Worm (Caenorhabditis elegans) whole organism, L3 larva: ENCODE measurements around the gene asm-2.
A peak's percentile ranks its signal among the peaks of the same experiment; 100 is the strongest.

Source experiments
- R02D3.7 ChIP-seq: fragments of 150-350 bp; optimal IDR thresholded peaks from 2 replicates; lab custom pipeline; 2014; ENCODE audit warnings: missing biosample characterization, missing genetic modification characterization
- ZK546.5 ChIP-seq: sonication (generic microtip); optimal IDR thresholded peaks from 2 replicates; lab custom pipeline; 2017; ENCODE audit warnings: missing biosample characterization, missing genetic modification characterization
- ama-1 ChIP-seq: fragments of 150-350 bp; optimal IDR thresholded peaks from 2 replicates; lab custom pipeline; 2018
- ceh-16 ChIP-seq: sonication (generic microtip); optimal IDR thresholded peaks from 2 replicates; lab custom pipeline; 2017; ENCODE audit warnings: missing biosample characterization, missing genetic modification characterization
- ceh-28 ChIP-seq: fragments of 150-350 bp; optimal IDR thresholded peaks from 2 replicates; lab custom pipeline; 2014; ENCODE audit warnings: missing biosample characterization, missing genetic modification reagents, missing genetic modification characterization
- ceh-82 ChIP-seq: fragments of 150-350 bp; optimal IDR thresholded peaks from 2 replicates; lab custom pipeline; 2014; ENCODE audit warnings: missing biosample characterization, missing genetic modification characterization
- ceh-9 ChIP-seq: sonication (generic microtip); optimal IDR thresholded peaks from 2 replicates; lab custom pipeline; 2018; ENCODE audit warnings: missing biosample characterization, missing genetic modification characterization
- daf-12 ChIP-seq: fragments of 150-350 bp; optimal IDR thresholded peaks from 2 replicates; lab custom pipeline; 2014; ENCODE audit warnings: missing biosample characterization, missing genetic modification reagents, missing genetic modification characterization
- egl-27 ChIP-seq: sonication (generic microtip); optimal IDR thresholded peaks from 4 replicates; lab custom pipeline; 2017; ENCODE audit warnings: missing biosample characterization, missing genetic modification reagents, missing genetic modification characterization
- egl-5 ChIP-seq: fragments of 150-350 bp; optimal IDR thresholded peaks from 2 replicates; lab custom pipeline; 2017; ENCODE audit warnings: missing biosample characterization, missing genetic modification reagents, missing genetic modification characterization, inconsistent platforms
- elt-2 ChIP-seq: sonication (generic microtip); optimal IDR thresholded peaks from 2 replicates; lab custom pipeline; 2016; ENCODE audit warnings: missing genetic modification reagents, mild to moderate bottlenecking, missing genetic modification characterization, missing compliant biosample characterization
- elt-3 ChIP-seq, 3 experiments: fragments of 150-350 bp in 1 of 3; sonication (generic microtip) in 2 of 3; optimal IDR thresholded peaks; 2 replicates in 2 of 3; 4 replicates in 1 of 3; lab custom pipeline; 2014 to 2017; ENCODE audit warnings: missing biosample characterization in 3 of 3, missing genetic modification characterization in 3 of 3
- eor-1 ChIP-seq, 2 experiments: fragments of 150-350 bp; optimal IDR thresholded peaks; 2 replicates each; lab custom pipeline; 2014 to 2018; ENCODE audit warnings: missing biosample characterization in 2 of 2, missing genetic modification characterization in 2 of 2
- fkh-10 ChIP-seq: sonication (generic microtip); optimal IDR thresholded peaks from 2 replicates; lab custom pipeline; 2017; ENCODE audit warnings: missing biosample characterization, missing genetic modification reagents, missing genetic modification characterization
- fkh-2 ChIP-seq: fragments of 150-350 bp; optimal IDR thresholded peaks from 2 replicates; lab custom pipeline; 2014; ENCODE audit warnings: missing biosample characterization, missing genetic modification reagents, missing genetic modification characterization
- fos-1 ChIP-seq: fragments of 150-350 bp; optimal IDR thresholded peaks from 2 replicates; lab custom pipeline; 2014; ENCODE audit warnings: missing biosample characterization, missing genetic modification characterization
- hmg-11 ChIP-seq: sonication (generic microtip); optimal IDR thresholded peaks from 2 replicates; lab custom pipeline; 2016; ENCODE audit warnings: missing genetic modification characterization, missing compliant biosample characterization
- jun-1 ChIP-seq: fragments of 150-350 bp; optimal IDR thresholded peaks from 2 replicates; lab custom pipeline; 2014; ENCODE audit warnings: missing biosample characterization, missing genetic modification reagents, missing genetic modification characterization
- lin-15B ChIP-seq: fragments of 150-350 bp; optimal IDR thresholded peaks from 2 replicates; lab custom pipeline; 2014; ENCODE audit warnings: missing biosample characterization, missing genetic modification characterization
- lin-39 ChIP-seq: fragments of 150-350 bp; optimal IDR thresholded peaks from 2 replicates; lab custom pipeline; 2018; ENCODE audit warnings: missing biosample characterization, missing genetic modification reagents, missing genetic modification characterization
- lsy-12 ChIP-seq: sonication (generic microtip); optimal IDR thresholded peaks from 2 replicates; lab custom pipeline; 2016; ENCODE audit warnings: mild to moderate bottlenecking, missing genetic modification characterization, missing compliant biosample characterization
- mdl-1 ChIP-seq: fragments of 150-350 bp; optimal IDR thresholded peaks from 2 replicates; lab custom pipeline; 2014; ENCODE audit warnings: missing biosample characterization, missing genetic modification characterization
- mml-1 ChIP-seq: fragments of 150-350 bp; sonication (generic microtip); optimal IDR thresholded peaks from 3 replicates; lab custom pipeline; 2014; ENCODE audit warnings: missing biosample characterization, missing genetic modification characterization
- nfya-1 ChIP-seq: sonication (generic microtip); optimal IDR thresholded peaks from 2 replicates; lab custom pipeline; 2017; ENCODE audit warnings: missing genetic modification characterization, mild to moderate bottlenecking, missing compliant biosample characterization, antibody characterized with exemption, moderate library complexity; ENCODE audit not compliant: insufficient read depth
- nhr-23 ChIP-seq: fragments of 150-350 bp; optimal IDR thresholded peaks from 2 replicates; lab custom pipeline; 2014; ENCODE audit warnings: missing biosample characterization, missing genetic modification reagents, missing genetic modification characterization
- nhr-43 ChIP-seq: sonication (generic microtip); optimal IDR thresholded peaks from 2 replicates; lab custom pipeline; 2016; ENCODE audit warnings: mild to moderate bottlenecking, missing genetic modification characterization, missing compliant biosample characterization; ENCODE audit not compliant: poor library complexity, severe bottlenecking
- nhr-67 ChIP-seq: fragments of 150-350 bp; optimal IDR thresholded peaks from 2 replicates; lab custom pipeline; 2014; ENCODE audit warnings: missing biosample characterization, missing genetic modification characterization
- pha-4 ChIP-seq: fragments of 150-350 bp; optimal IDR thresholded peaks from 2 replicates; lab custom pipeline; 2014; ENCODE audit warnings: missing biosample characterization, missing genetic modification reagents, missing genetic modification characterization
- pqm-1 ChIP-seq: fragments of 150-350 bp; optimal IDR thresholded peaks from 2 replicates; lab custom pipeline; 2017; ENCODE audit warnings: missing biosample characterization, missing genetic modification characterization, inconsistent platforms
- snpc-4 ChIP-seq: fragments of 150-350 bp; optimal IDR thresholded peaks from 2 replicates; lab custom pipeline; 2014; ENCODE audit warnings: missing biosample characterization, missing genetic modification characterization
- tbx-2 ChIP-seq: sonication (generic microtip); optimal IDR thresholded peaks from 2 replicates; lab custom pipeline; 2016; ENCODE audit warnings: mild to moderate bottlenecking, missing genetic modification characterization, missing compliant biosample characterization
- unc-39 ChIP-seq: sonication (generic microtip); optimal IDR thresholded peaks from 4 replicates; lab custom pipeline; 2017; ENCODE audit warnings: missing biosample characterization, missing genetic modification characterization
- unc-62 ChIP-seq: fragments of 150-350 bp; sonication (generic microtip); optimal IDR thresholded peaks from 4 replicates; lab custom pipeline; 2014; ENCODE audit warnings: missing biosample characterization, missing genetic modification reagents, missing genetic modification characterization
- ztf-11 ChIP-seq: fragments of 150-350 bp; optimal IDR thresholded peaks from 2 replicates; lab custom pipeline; 2014; ENCODE audit warnings: missing biosample characterization, missing genetic modification characterization

asm-2 gene

ce11 chrX:11365995-11366394 lies 41.9 kb upstream of the asm-2 start:
- TF ChIP-seq daf-12 (tag; lab: Kevin White, UChicago) (no peak), pha-4 (tag; lab: Kevin White, UChicago) (peak; percentile 10)
- TF ChIP-seq, all 47 proteins: peak for 1

DNA sequence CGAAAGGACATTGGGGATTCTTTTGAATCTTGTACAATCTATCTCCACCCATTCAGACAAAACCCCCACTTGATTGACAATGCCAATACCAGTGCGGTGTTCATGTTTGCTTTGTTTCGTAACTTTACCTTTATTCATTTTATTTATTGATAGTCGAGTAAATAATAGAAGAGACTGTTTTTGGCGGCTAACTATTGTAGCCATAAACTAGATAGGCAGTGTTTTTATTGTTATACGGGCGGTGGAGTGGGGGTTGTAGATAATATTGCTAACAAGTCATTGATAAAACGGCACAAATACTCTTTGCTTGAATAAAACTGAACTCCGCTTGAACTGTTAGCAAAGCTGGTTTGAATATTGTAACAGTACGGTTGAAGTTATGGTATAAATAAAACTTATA lies 40.9 kb upstream of the asm-2 start:
- TF ChIP-seq jun-1 (tag; lab: Kevin White, UChicago) (no peak), lin-15B (tag; lab: Kevin White, UChicago) (no peak), ceh-82 (tag; lab: Kevin White, UChicago) (no peak), pha-4 (tag; lab: Kevin White, UChicago) (peak; percentile 71), tbx-2 (tag; lab: Kevin White, UChicago) (no peak), mml-1 (tag; lab: Kevin White, UChicago) (no peak), ZK546.5 (no peak), nhr-23 (tag; lab: Kevin White, UChicago) (no peak), elt-2 (tag; lab: Kevin White, UChicago) (peak; percentile 36), daf-12 (tag; lab: Kevin White, UChicago) (no peak), unc-62 (no peak), fkh-2 (no peak), pqm-1 (tag; lab: Kevin White, UChicago) (no peak), ceh-28 (tag; lab: Kevin White, UChicago) (no peak), lin-39 (tag; lab: Kevin White, UChicago) (no peak), snpc-4 (tag; lab: Kevin White, UChicago) (no peak)

- TF ChIP-seq unc-39 = no peak
- TF ChIP-seq fos-1 = no peak
- TF ChIP-seq ztf-11 (tag; lab: Kevin White, UChicago) = no peak
- no peak for TF ChIP-seq R02D3.7 (tag; lab: Kevin White, UChicago)
- TF ChIP-seq pha-4 (tag; lab: Kevin White, UChicago) = no peak
- no peak for TF ChIP-seq ceh-9 (tag; lab: Kevin White, UChicago)
- no peak for TF ChIP-seq egl-27
- no peak for TF ChIP-seq lin-39 (tag; lab: Kevin White, UChicago)
- no peak for TF ChIP-seq mdl-1 (tag; lab: Kevin White, UChicago)
- TF ChIP-seq jun-1 (tag; lab: Kevin White, UChicago) = no peak
- TF ChIP-seq egl-5 (tag; lab: Kevin White, UChicago) = no peak
Measured at ce11 chrX:11357516-11357915, 33.5 kb upstream of the asm-2 start, which contains the start of gene pgp-4. pgp-4 (plus strand) TSS chrX:11357816.

DNA sequence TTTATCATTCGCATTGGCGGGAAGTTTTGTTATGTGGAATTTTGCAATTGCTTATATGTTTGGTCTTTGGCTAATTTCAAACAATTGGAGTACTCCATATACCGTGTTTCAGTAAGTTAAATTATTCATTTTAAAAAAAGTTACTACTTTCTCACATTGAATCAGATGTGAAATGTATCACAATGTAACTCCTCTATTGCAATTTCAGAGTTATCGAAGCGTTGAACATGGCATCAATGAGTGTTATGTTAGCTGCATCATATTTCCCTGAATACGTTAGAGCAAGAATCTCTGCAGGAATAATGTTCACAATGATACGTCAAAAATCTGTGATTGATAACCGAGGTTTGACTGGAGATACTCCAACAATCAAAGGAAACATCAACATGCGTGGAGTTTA lies 31.8 kb upstream of the asm-2 start:
- TF ChIP-seq unc-62 (no peak), lin-39 (tag; lab: Kevin White, UChicago) (no peak), lsy-12 (no peak), nhr-23 (tag; lab: Kevin White, UChicago) (no peak)

- TF ChIP-seq ceh-28 (tag; lab: Kevin White, UChicago) = no peak
- no peak for TF ChIP-seq jun-1 (tag; lab: Kevin White, UChicago)
- no peak for TF ChIP-seq nhr-67 (tag; lab: Kevin White, UChicago)
- no peak for TF ChIP-seq ama-1
- TF ChIP-seq snpc-4 (tag; lab: Kevin White, UChicago) = no peak
- TF ChIP-seq ceh-16 (tag; lab: Kevin White, UChicago) = no peak
- TF ChIP-seq elt-3 (tag; optimal IDR thresholded peaks at IDR 0.05; lab: Kevin White, UChicago) = no peak
Measured at ce11 chrX:11351856-11352255, 27.8 kb upstream of the asm-2 start, which contains the start of gene pgp-3. pgp-3 (plus strand) TSS chrX:11352156.

- TF ChIP-seq mml-1 (tag; lab: Kevin White, UChicago) (no peak), fkh-2 (no peak), nhr-43 (tag; lab: Kevin White, UChicago) (no peak), eor-1 (tag; optimal IDR thresholded peaks at IDR 0.05; lab: Kevin White, UChicago) (no peak), pqm-1 (tag; lab: Kevin White, UChicago) (peak; percentile 21), hmg-11 (no peak), daf-12 (tag; lab: Kevin White, UChicago) (no peak), fkh-10 (GFP tag; lab: Kevin White, UChicago) (no peak), ceh-9 (tag; lab: Kevin White, UChicago) (no peak), nfya-1 (no peak), elt-2 (tag; lab: Kevin White, UChicago) (peak; percentile 91)
Measured at ce11 chrX:11351288-11351687, 27.2 kb upstream of the asm-2 start.
